Fruit fly (Drosophila melanogaster) whole organism, embryonic: Measurements from ENCODE around the gene CG42819.

Experiments
- CG31224 ChIP-seq: fragments of 200-800 bp; sonication (Bioruptor generic); IDR thresholded peaks from 2 replicates; pipeline ENCODE4 v1.3.6; 2022; ENCODE audit warnings: missing biosample characterization, missing genetic modification characterization
- CG32767 ChIP-seq: fragments of 200-800 bp; sonication (Bioruptor generic); IDR thresholded peaks from 2 replicates; pipeline ENCODE4 v1.3.6; 2022; ENCODE audit warnings: missing biosample characterization, missing genetic modification characterization

DNA sequence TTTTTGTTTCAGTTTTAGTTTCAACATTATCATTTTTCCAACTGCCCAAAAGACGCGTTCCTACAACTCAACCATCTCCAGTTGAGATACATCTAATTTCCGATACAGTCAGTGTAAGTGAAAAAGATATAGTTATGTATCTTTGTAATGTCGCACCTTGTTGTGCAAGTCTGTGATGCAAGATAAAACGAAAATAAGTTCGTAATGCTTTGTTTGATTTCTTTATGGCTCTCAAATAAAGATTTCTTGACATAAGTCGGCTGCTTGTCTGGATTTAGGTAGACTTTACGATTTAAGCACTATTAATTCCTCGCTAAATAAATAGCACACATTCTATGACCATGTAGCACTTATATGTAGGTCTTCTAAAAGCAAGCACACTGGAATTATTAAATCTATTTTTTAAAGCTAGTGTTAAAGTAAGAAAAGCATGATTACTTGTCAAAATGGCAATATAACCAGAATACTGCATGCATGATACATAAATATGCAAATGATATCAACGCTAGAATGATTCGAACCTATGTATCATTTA lies 4.1 kb downstream of the CG42819 start:
- TF ChIP-seq CG31224 (GFP tag; lab: Robert Waterston, UW) (no peak), CG32767 (GFP tag; lab: Robert Waterston, UW) (no peak)
